Worm (Caenorhabditis elegans) whole organism, mixed stage, embryonic: ENCODE measurements around the gene gst-30.
"Not testable (repeated sequence)": the region's sequence is repeated elsewhere in the genome, so short reads cannot be mapped to it uniquely, and the experiment has no call there.

Source experiments
- M03D4.4 ChIP-seq: sonication (generic microtip); optimal IDR thresholded peaks from 2 replicates; lab custom pipeline; 2017; ENCODE audit warnings: mild to moderate bottlenecking, missing genetic modification characterization, missing compliant biosample characterization
- blmp-1 ChIP-seq: fragments of 150-350 bp; optimal IDR thresholded peaks from 2 replicates; lab custom pipeline; 2014; ENCODE audit warnings: missing biosample characterization, missing genetic modification characterization
- ces-1 ChIP-seq: fragments of 150-350 bp; optimal IDR thresholded peaks from 2 replicates; lab custom pipeline; 2014; ENCODE audit warnings: missing biosample characterization, missing genetic modification reagents, missing genetic modification characterization
- elt-3 ChIP-seq: fragments of 150-350 bp; optimal IDR thresholded peaks from 2 replicates; lab custom pipeline; 2014; ENCODE audit warnings: missing biosample characterization, missing genetic modification characterization
- ham-2 ChIP-seq: fragments of 200-800 bp; sonication (Bioruptor generic); optimal IDR thresholded peaks from 2 replicates; lab custom pipeline; 2018; ENCODE audit warnings: mild to moderate bottlenecking, missing genetic modification characterization, missing compliant biosample characterization
- hlh-1 ChIP-seq: fragments of 150-350 bp; optimal IDR thresholded peaks from 2 replicates; lab custom pipeline; 2014; ENCODE audit warnings: missing biosample characterization, missing genetic modification reagents, missing genetic modification characterization
- lin-13 ChIP-seq: fragments of 150-350 bp; optimal IDR thresholded peaks from 2 replicates; lab custom pipeline; 2014; ENCODE audit warnings: missing biosample characterization, missing genetic modification characterization
- lsy-2 ChIP-seq: fragments of 150-350 bp; optimal IDR thresholded peaks from 2 replicates; lab custom pipeline; 2014; ENCODE audit warnings: missing biosample characterization, missing genetic modification characterization
- mab-5 ChIP-seq: fragments of 150-350 bp; optimal IDR thresholded peaks from 2 replicates; lab custom pipeline; 2014; ENCODE audit warnings: missing biosample characterization, missing genetic modification characterization
- mep-1 ChIP-seq: fragments of 150-350 bp; optimal IDR thresholded peaks from 2 replicates; lab custom pipeline; 2017; ENCODE audit warnings: missing biosample characterization, missing genetic modification reagents, missing genetic modification characterization, inconsistent platforms
- mls-2 ChIP-seq: sonication (generic microtip); optimal IDR thresholded peaks from 2 replicates; lab custom pipeline; 2016; ENCODE audit warnings: mild to moderate bottlenecking, missing genetic modification characterization, moderate library complexity, missing compliant biosample characterization
- nhr-12 ChIP-seq: fragments of 150-350 bp; optimal IDR thresholded peaks from 2 replicates; lab custom pipeline; 2014; ENCODE audit warnings: missing biosample characterization, missing genetic modification characterization
- nhr-2 ChIP-seq: fragments of 150-350 bp; optimal IDR thresholded peaks from 2 replicates; lab custom pipeline; 2014; ENCODE audit warnings: missing biosample characterization, missing genetic modification characterization
- nhr-237 ChIP-seq: fragments of 150-350 bp; optimal IDR thresholded peaks from 2 replicates; lab custom pipeline; 2014; ENCODE audit warnings: missing biosample characterization, missing genetic modification characterization
- nhr-28 ChIP-seq: fragments of 150-350 bp; optimal IDR thresholded peaks from 2 replicates; lab custom pipeline; 2014; ENCODE audit warnings: missing biosample characterization, missing genetic modification characterization
- nhr-76 ChIP-seq: sonication (generic microtip); optimal IDR thresholded peaks from 2 replicates; lab custom pipeline; 2017; ENCODE audit warnings: missing biosample characterization, missing genetic modification characterization
- pha-4 ChIP-seq: fragments of 150-350 bp; optimal IDR thresholded peaks from 2 replicates; lab custom pipeline; 2018; ENCODE audit warnings: missing biosample characterization, missing genetic modification reagents, missing genetic modification characterization
- snpc-4 ChIP-seq: fragments of 150-350 bp; optimal IDR thresholded peaks from 2 replicates; lab custom pipeline; 2014; ENCODE audit warnings: missing biosample characterization, missing genetic modification characterization
- sptf-1 ChIP-seq: sonication (generic microtip); optimal IDR thresholded peaks from 2 replicates; lab custom pipeline; 2017; ENCODE audit warnings: mild to moderate bottlenecking, missing genetic modification characterization, moderate library complexity, missing compliant biosample characterization
- tbx-8 ChIP-seq: fragments of 200-800 bp; sonication (Bioruptor generic); optimal IDR thresholded peaks from 2 replicates; lab custom pipeline; 2018; ENCODE audit warnings: mild to moderate bottlenecking, missing genetic modification characterization, moderate library complexity, missing compliant biosample characterization
- unc-120 ChIP-seq: sonication (generic microtip); optimal IDR thresholded peaks from 2 replicates; lab custom pipeline; 2017; ENCODE audit warnings: missing genetic modification characterization, missing compliant biosample characterization; ENCODE audit not compliant: poor library complexity, severe bottlenecking
- unc-39 ChIP-seq: fragments of 150-350 bp; optimal IDR thresholded peaks from 2 replicates; lab custom pipeline; 2014; ENCODE audit warnings: missing biosample characterization, missing genetic modification characterization
- unc-62 ChIP-seq: fragments of 150-350 bp; optimal IDR thresholded peaks from 2 replicates; lab custom pipeline; 2014; ENCODE audit warnings: missing biosample characterization, missing genetic modification reagents, missing genetic modification characterization
- zip-8 ChIP-seq: fragments of 150-350 bp; optimal IDR thresholded peaks from 2 replicates; lab custom pipeline; 2014; ENCODE audit warnings: missing biosample characterization, missing genetic modification characterization
- ztf-11 ChIP-seq: fragments of 150-350 bp; optimal IDR thresholded peaks from 2 replicates; lab custom pipeline; 2014; ENCODE audit warnings: missing biosample characterization, missing genetic modification characterization

gst-30 gene

ce11 chrII:4898529-4898928 lies 36.3 kb downstream of the gst-30 start, which contains the start of gene msp-32:
TSS of gene msp-32 (plus strand) at chrII:4898829.
- TF ChIP-seq mep-1 (tag; lab: Kevin White, UChicago); M03D4.4 (tag; lab: Kevin White, UChicago); snpc-4: not testable (repeated sequence)
- TF ChIP-seq, all 35 proteins: peak for 0; not testable (repeated sequence) for 35

DNA sequence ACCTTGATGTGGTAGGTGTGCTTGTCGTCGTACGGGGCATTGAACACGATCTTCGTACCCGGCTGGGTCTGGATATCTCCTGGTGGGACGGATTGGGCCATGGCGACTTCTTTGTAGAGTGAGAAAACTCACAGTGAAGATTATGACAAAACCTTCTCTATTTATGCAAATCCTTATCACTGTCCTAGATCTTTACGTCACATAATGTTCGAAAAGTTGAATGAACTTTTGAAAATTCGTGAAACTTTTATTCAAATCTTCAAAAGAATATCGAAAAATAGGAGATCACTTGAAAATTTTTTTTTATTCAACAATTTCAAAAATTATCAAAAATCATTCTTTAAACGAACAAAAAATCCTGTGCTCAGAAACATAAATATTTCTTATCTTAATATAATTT lies 42.3 kb downstream of the gst-30 start, which contains the start of gene msp-33:
msp-33 (minus strand) TSS at position 101 of the 400 bp plus-strand sequence.
- TF ChIP-seq nhr-237, result no peak
- no peak for TF ChIP-seq hlh-1 (tag; lab: Kevin White, UChicago)
- TF ChIP-seq nhr-2, result no peak
- no peak for TF ChIP-seq nhr-76 (tag; lab: Kevin White, UChicago)
- no peak for TF ChIP-seq M03D4.4 (tag; lab: Kevin White, UChicago)
- no peak for TF ChIP-seq unc-39 (tag; lab: Kevin White, UChicago)
- no peak for TF ChIP-seq tbx-8 (GFP tag; lab: Kevin White, UChicago)
- TF ChIP-seq lin-13 (tag; lab: Kevin White, UChicago), result no peak
- TF ChIP-seq nhr-28 (tag; lab: Kevin White, UChicago), result no peak
- TF ChIP-seq lsy-2 (tag; lab: Kevin White, UChicago), result no peak
- TF ChIP-seq elt-3 (tag; lab: Kevin White, UChicago), result no peak
- no peak for TF ChIP-seq mep-1 (tag; lab: Kevin White, UChicago)
- TF ChIP-seq unc-120 (tag; lab: Kevin White, UChicago), result no peak

- no peak for TF ChIP-seq elt-3 (tag; lab: Kevin White, UChicago)
- TF ChIP-seq mab-5 (tag; lab: Kevin White, UChicago), result no peak
- no peak for TF ChIP-seq snpc-4
- TF ChIP-seq blmp-1 (tag; lab: Kevin White, UChicago), result no peak
- TF ChIP-seq nhr-28 (tag; lab: Kevin White, UChicago), result no peak
- no peak for TF ChIP-seq nhr-12 (tag; lab: Kevin White, UChicago)
- TF ChIP-seq nhr-237, result no peak
Measured at ce11 chrII:4891012-4891775, 43.7 kb downstream of the gst-30 start, which contains the start of gene gst-9. TSS of gene gst-9 (plus strand) at chrII:4891585.

DNA sequence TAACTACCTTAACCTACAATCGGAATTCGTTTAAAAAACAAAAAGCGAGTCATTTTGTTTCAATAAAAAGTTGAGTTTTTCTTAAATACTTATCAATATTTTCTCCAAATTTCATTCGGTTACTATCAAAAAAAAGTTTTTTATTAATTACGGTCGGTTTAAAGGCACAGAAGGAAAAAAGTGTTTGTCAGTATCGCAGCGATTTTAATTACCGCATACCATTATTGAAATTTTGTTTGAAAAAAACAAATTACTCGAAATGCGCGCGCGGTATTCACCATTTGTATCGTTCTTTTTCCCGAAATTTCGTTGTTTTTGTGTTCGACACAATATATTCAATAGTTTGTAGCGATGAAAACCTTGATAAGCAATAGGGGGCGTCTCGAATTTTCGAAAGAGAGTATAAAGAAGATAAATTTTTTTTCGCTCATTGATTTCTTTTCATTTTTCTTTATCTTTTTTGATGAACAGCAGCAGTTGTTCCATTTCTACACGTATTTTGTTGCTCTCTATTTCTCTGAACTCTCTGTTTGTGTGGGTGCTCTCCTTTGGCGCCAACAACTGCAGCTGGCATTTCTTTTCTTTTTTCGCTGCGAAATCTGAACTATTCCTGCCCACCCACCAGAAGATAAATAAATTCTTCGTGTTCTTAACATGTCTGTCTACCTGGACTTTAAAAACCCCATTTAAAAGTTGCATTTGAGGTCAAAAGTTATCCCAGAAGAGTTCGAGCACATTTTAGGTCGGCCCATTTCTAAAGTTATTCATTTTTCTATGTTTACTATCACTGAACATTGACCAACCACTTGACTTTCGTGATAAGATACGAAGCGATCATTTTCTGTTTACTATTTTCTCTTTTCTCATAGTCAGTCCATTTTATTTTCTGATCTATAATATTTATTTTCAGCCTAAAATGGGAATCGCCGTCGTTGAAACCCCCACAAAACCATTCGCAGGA lies 46.0 kb downstream of the gst-30 start, which contains the start of gene pgm-1:
pgm-1 (plus strand) TSS at position 911 of the 961 bp plus-strand sequence.
- TF ChIP-seq unc-120 (tag; lab: Kevin White, UChicago), result peak; percentile 34
- TF ChIP-seq sptf-1, result no peak
- peak; percentile 57 for TF ChIP-seq hlh-1 (tag; lab: Kevin White, UChicago)

- TF ChIP-seq lsy-2 (tag; lab: Kevin White, UChicago) (no peak), pha-4 (no peak), mab-5 (tag; lab: Kevin White, UChicago) (no peak), ces-1 (GFP tag; lab: Kevin White, UChicago) (no peak), hlh-1 (tag; lab: Kevin White, UChicago) (no peak), unc-120 (tag; lab: Kevin White, UChicago) (no peak), blmp-1 (tag; lab: Kevin White, UChicago) (no peak), unc-62 (GFP tag; lab: Kevin White, UChicago) (no peak), ztf-11 (tag; lab: Kevin White, UChicago) (no peak), mep-1 (tag; lab: Kevin White, UChicago) (no peak), nhr-28 (tag; lab: Kevin White, UChicago) (no peak), mls-2 (tag; lab: Kevin White, UChicago) (no peak), ham-2 (GFP tag; lab: Kevin White, UChicago) (no peak), nhr-12 (tag; lab: Kevin White, UChicago) (no peak), lin-13 (tag; lab: Kevin White, UChicago) (no peak), zip-8 (tag; lab: Kevin White, UChicago) (no peak)
Measured at ce11 chrII:4885976-4886375, 48.9 kb downstream of the gst-30 start, which contains the start of gene R05F9.7. TSS of gene R05F9.7 (plus strand) at chrII:4886276.
